Worm (Caenorhabditis elegans) whole organism, young adult: ENCODE results near the gene fbxa-160.

Experiments used
- K11D2.4 ChIP-seq: fragments of 200-800 bp; sonication (Bioruptor generic); IDR thresholded peaks from 2 replicates; pipeline ENCODE4 v1.3.6; 2022; ENCODE audit warnings: missing genetic modification reagents, missing genetic modification characterization, missing compliant biosample characterization
- T07F8.4 ChIP-seq: sonication (generic microtip); optimal IDR thresholded peaks from 2 replicates; lab custom pipeline; 2016; ENCODE audit warnings: mild to moderate bottlenecking, missing genetic modification characterization, moderate library complexity, missing compliant biosample characterization
- ama-1 ChIP-seq, 3 experiments: fragments of 150-350 bp in 1 of 3; sonication (generic microtip) in 2 of 3; optimal IDR thresholded peaks; 2 replicates each; lab custom pipeline; 2014 to 2018; ENCODE audit warnings: missing biosample characterization in 2 of 3, missing genetic modification characterization in 2 of 3, missing genetic modification reagents in 2 of 3
- aptf-2 ChIP-seq: fragments of 200-800 bp; sonication (Bioruptor generic); conservative IDR thresholded peaks from 2 replicates; pipeline ENCODE4 v1.3.6; 2022; ENCODE audit warnings: missing genetic modification reagents, missing genetic modification characterization, missing compliant biosample characterization
- ceh-79 ChIP-seq: sonication (generic microtip); optimal IDR thresholded peaks from 2 replicates; lab custom pipeline; 2017; ENCODE audit warnings: mild to moderate bottlenecking, missing genetic modification characterization, missing compliant biosample characterization
- him-1 ChIP-seq: sonication (generic microtip); optimal IDR thresholded peaks from 2 replicates; lab custom pipeline; 2016; ENCODE audit warnings: missing genotype, missing genetic modification reagents, missing genetic modification characterization, missing compliant biosample characterization
- mcd-1 ChIP-seq: fragments of 200-800 bp; sonication (Bioruptor generic); IDR thresholded peaks from 2 replicates; pipeline ENCODE4 v1.3.6; 2022; ENCODE audit warnings: missing genetic modification reagents, missing genetic modification characterization, missing compliant biosample characterization
- nfya-1 ChIP-seq: sonication (generic microtip); optimal IDR thresholded peaks from 2 replicates; lab custom pipeline; 2017; ENCODE audit warnings: antibody characterized with exemption, missing compliant biosample characterization, missing genetic modification characterization, borderline replicate concordance; ENCODE audit not compliant: insufficient read depth
- nhr-90 ChIP-seq: sonication (generic microtip); optimal IDR thresholded peaks from 2 replicates; lab custom pipeline; 2016; ENCODE audit warnings: missing genotype, mild to moderate bottlenecking, missing genetic modification characterization, missing compliant biosample characterization
- sea-2 ChIP-seq: fragments of 200-800 bp; sonication (Bioruptor generic); IDR thresholded peaks from 2 replicates; pipeline ENCODE4 v1.3.6; 2022; ENCODE audit warnings: missing genetic modification characterization, missing compliant biosample characterization
- snpc-4 ChIP-seq, 5 experiments: fragments of 150-350 bp in 1 of 5; sonication (generic microtip) in 4 of 5; optimal IDR thresholded peaks; 2 replicates each; lab custom pipeline; 2014 to 2018; ENCODE audit warnings: missing genetic modification characterization in 5 of 5, missing biosample characterization in 3 of 5, antibody characterized with exemption in 2 of 5, mild to moderate bottlenecking in 2 of 5, missing compliant biosample characterization in 2 of 5, missing genotype in 2 of 5, moderate library complexity in 2 of 5, missing genetic modification reagents in 1 of 5
- tlf-1 ChIP-seq: fragments of 200-800 bp; sonication (Bioruptor generic); optimal IDR thresholded peaks from 2 replicates; lab custom pipeline; 2018; ENCODE audit warnings: mild to moderate bottlenecking, missing genetic modification characterization, missing compliant biosample characterization
- unc-62 ChIP-seq: fragments of 150-350 bp; optimal IDR thresholded peaks from 2 replicates; lab custom pipeline; 2014; ENCODE audit warnings: missing biosample characterization, missing genetic modification reagents, missing genetic modification characterization

- TF ChIP-seq tlf-1 (GFP tag; lab: Kevin White, UChicago): no peak
- TF ChIP-seq ceh-79 (tag; lab: Kevin White, UChicago): no peak
- TF ChIP-seq nhr-90 (tag; lab: Kevin White, UChicago): no peak
- TF ChIP-seq sea-2 (GFP tag; lab: Robert Waterston, UW): no peak
- no peak for TF ChIP-seq aptf-2 (GFP tag; lab: Robert Waterston, UW)
- TF ChIP-seq snpc-4 (GFP tag; optimal IDR thresholded peaks at IDR 0.05; lab: Kevin White, UChicago): no peak
- TF ChIP-seq snpc-4 (tag; optimal IDR thresholded peaks at IDR 0.05; lab: Kevin White, UChicago): no peak
- no peak for TF ChIP-seq K11D2.4 (GFP tag; lab: Robert Waterston, UW)
- TF ChIP-seq him-1 (tag; lab: Kevin White, UChicago): no peak
- no peak for TF ChIP-seq T07F8.4
- no peak for TF ChIP-seq ama-1 (optimal IDR thresholded peaks at IDR 0.05; lab: Kevin White, UChicago)
- no peak for TF ChIP-seq ama-1 (GFP tag; optimal IDR thresholded peaks at IDR 0.05; lab: Kevin White, UChicago)
- no peak for TF ChIP-seq unc-62 (GFP tag; lab: Kevin White, UChicago)
- no peak for TF ChIP-seq mcd-1 (GFP tag; lab: Robert Waterston, UW)
- no peak for TF ChIP-seq nfya-1 (tag; lab: Kevin White, UChicago)
These were observed 27.1 kb downstream of the fbxa-160 start, which contains the start of gene bath-46 for ce11 chrII:1597101-1598088.
